Worm (Caenorhabditis elegans) whole organism, mixed stage, embryonic: ENCODE data around the gene B0024.15.

Source experiments
- elt-3 ChIP-seq: fragments of 150-350 bp; optimal IDR thresholded peaks from 2 replicates; lab custom pipeline; 2014; ENCODE audit warnings: missing biosample characterization, missing genetic modification characterization
- nhr-12 ChIP-seq: fragments of 150-350 bp; optimal IDR thresholded peaks from 2 replicates; lab custom pipeline; 2014; ENCODE audit warnings: missing biosample characterization, missing genetic modification characterization

ce11 chrV:10294549-10294948, 4.7 kb downstream of the B0024.15 start, which contains the start of gene col-150:
- no peak for TF ChIP-seq nhr-12
- no peak for TF ChIP-seq elt-3 (tag; lab: Kevin White, UChicago)
